Worm (Caenorhabditis elegans) whole organism, L4 larva: ENCODE measurements around the gene K06A9.1.
A peak's percentile ranks its signal among the peaks of the same experiment; 100 is the strongest.

Experiments
- D1046.2 ChIP-seq: fragments of 200-800 bp; sonication (Bioruptor generic); IDR thresholded peaks from 2 replicates; pipeline ENCODE4 v1.3.6; 2022; ENCODE audit warnings: missing genetic modification characterization, missing compliant biosample characterization
- F10B5.3 ChIP-seq: sonication (generic microtip); optimal IDR thresholded peaks from 2 replicates; lab custom pipeline; 2016; ENCODE audit warnings: mild to moderate bottlenecking, missing genetic modification characterization, missing compliant biosample characterization
- F26F4.8 ChIP-seq: fragments of 200-800 bp; sonication (Bioruptor generic); conservative IDR thresholded peaks from 2 replicates; pipeline ENCODE4 v1.3.6; 2022; ENCODE audit warnings: missing genetic modification characterization, missing compliant biosample characterization
- T20F7.1 ChIP-seq: fragments of 200-800 bp; sonication (Bioruptor generic); optimal IDR thresholded peaks from 2 replicates; lab custom pipeline; 2018; ENCODE audit warnings: mild to moderate bottlenecking, missing genetic modification characterization, missing compliant biosample characterization
- aha-1 ChIP-seq: fragments of 150-350 bp; peaks from one replicate; lab custom pipeline; 2014; ENCODE audit warnings: missing biosample characterization, missing genetic modification characterization
- aly-2 ChIP-seq: sonication (generic microtip); optimal IDR thresholded peaks from 2 replicates; lab custom pipeline; 2018; ENCODE audit warnings: missing biosample characterization, missing genetic modification characterization
- ama-1 ChIP-seq: fragments of 150-350 bp; optimal IDR thresholded peaks from 2 replicates; lab custom pipeline; 2014; ENCODE audit warnings: inconsistent platforms, mixed read lengths
- ceh-32 ChIP-seq: sonication (generic microtip); optimal IDR thresholded peaks from 2 replicates; lab custom pipeline; 2016; ENCODE audit warnings: mild to moderate bottlenecking, missing genetic modification characterization, missing compliant biosample characterization; ENCODE audit not compliant: poor library complexity
- ceh-62 ChIP-seq: sonication (generic microtip); optimal IDR thresholded peaks from 2 replicates; lab custom pipeline; 2017; ENCODE audit warnings: missing biosample characterization, missing genetic modification characterization
- ces-1 ChIP-seq: fragments of 150-350 bp; sonication (generic microtip); optimal IDR thresholded peaks from 4 replicates; lab custom pipeline; 2014; ENCODE audit warnings: missing biosample characterization, missing genetic modification reagents, missing genetic modification characterization
- cey-2 ChIP-seq: sonication (generic microtip); optimal IDR thresholded peaks from 3 replicates; lab custom pipeline; 2017; ENCODE audit warnings: missing genetic modification characterization, mild to moderate bottlenecking, missing compliant biosample characterization, antibody characterized with exemption, borderline replicate concordance; ENCODE audit not compliant: insufficient read depth
- daf-16 ChIP-seq, 3 experiments: sonication (generic microtip); optimal IDR thresholded peaks; 2 replicates each; lab custom pipeline; 2016 to 2017; ENCODE audit warnings: missing genetic modification characterization in 3 of 3, missing genetic modification reagents in 3 of 3, mild to moderate bottlenecking in 2 of 3, missing compliant biosample characterization in 2 of 3, missing biosample characterization in 1 of 3, moderate library complexity in 1 of 3
- daf-19 ChIP-seq: fragments of 200-800 bp; sonication (Bioruptor generic); conservative IDR thresholded peaks from 2 replicates; pipeline ENCODE4 v1.3.6; 2022; ENCODE audit warnings: missing genetic modification characterization, missing compliant biosample characterization
- dmd-6 ChIP-seq: fragments of 200-800 bp; sonication (Bioruptor generic); IDR thresholded peaks from 2 replicates; pipeline ENCODE4 v1.3.6; 2022; ENCODE audit warnings: missing genetic modification reagents, missing genetic modification characterization, missing compliant biosample characterization
- dpl-1 ChIP-seq: fragments of 150-350 bp; optimal IDR thresholded peaks from 2 replicates; lab custom pipeline; 2014; ENCODE audit warnings: missing biosample characterization, missing genetic modification reagents, missing genetic modification characterization
- dve-1 ChIP-seq: sonication (generic microtip); optimal IDR thresholded peaks from 2 replicates; lab custom pipeline; 2017; ENCODE audit warnings: antibody characterized with exemption, mild to moderate bottlenecking, missing genetic modification characterization, missing compliant biosample characterization; ENCODE audit not compliant: insufficient read depth
- fos-1 ChIP-seq: fragments of 150-350 bp; optimal IDR thresholded peaks from 2 replicates; lab custom pipeline; 2014; ENCODE audit warnings: missing biosample characterization, missing genetic modification characterization
- hlh-11 ChIP-seq: fragments of 200-800 bp; sonication (Bioruptor generic); optimal IDR thresholded peaks from 2 replicates; lab custom pipeline; 2018; ENCODE audit warnings: mild to moderate bottlenecking, missing genetic modification characterization, missing compliant biosample characterization
- hlh-30 ChIP-seq: sonication (generic microtip); optimal IDR thresholded peaks from 2 replicates; lab custom pipeline; 2017; ENCODE audit warnings: antibody characterized with exemption, mild to moderate bottlenecking, missing genetic modification characterization, missing compliant biosample characterization; ENCODE audit not compliant: insufficient read depth
- hmg-1.1 ChIP-seq: fragments of 200-800 bp; sonication (Bioruptor generic); IDR thresholded peaks from 2 replicates; pipeline ENCODE4 v1.3.6; 2022; ENCODE audit warnings: missing genetic modification reagents, missing genetic modification characterization, missing compliant biosample characterization
- lin-1 ChIP-seq: fragments of 200-800 bp; sonication (Bioruptor generic); IDR thresholded peaks from 2 replicates; pipeline ENCODE4 v1.3.6; 2022; ENCODE audit warnings: missing genetic modification reagents, missing genetic modification characterization, missing compliant biosample characterization
- lir-3 ChIP-seq: sonication (generic microtip); optimal IDR thresholded peaks from 2 replicates; lab custom pipeline; 2016; ENCODE audit warnings: mild to moderate bottlenecking, missing genetic modification characterization, missing compliant biosample characterization
- mdt-29 ChIP-seq: fragments of 200-800 bp; sonication (Bioruptor generic); IDR thresholded peaks from 2 replicates; pipeline ENCODE4 v1.3.6; 2022; ENCODE audit warnings: missing genetic modification reagents, missing genetic modification characterization, missing compliant biosample characterization
- mxl-2 ChIP-seq: fragments of 200-800 bp; sonication (Bioruptor generic); conservative IDR thresholded peaks from 2 replicates; pipeline ENCODE4 v1.3.6; 2022; ENCODE audit warnings: missing genetic modification reagents, missing genetic modification characterization, missing compliant biosample characterization
- nhr-10 ChIP-seq: fragments of 150-350 bp; optimal IDR thresholded peaks from 2 replicates; lab custom pipeline; 2014; ENCODE audit warnings: missing biosample characterization, missing genetic modification characterization
- nhr-28 ChIP-seq: fragments of 150-350 bp; optimal IDR thresholded peaks from 2 replicates; lab custom pipeline; 2014; ENCODE audit warnings: missing biosample characterization, missing genetic modification characterization
- nhr-48 ChIP-seq: sonication (generic microtip); optimal IDR thresholded peaks from 2 replicates; lab custom pipeline; 2016; ENCODE audit warnings: mild to moderate bottlenecking, missing genetic modification characterization, missing compliant biosample characterization
- nhr-77 ChIP-seq: fragments of 150-350 bp; optimal IDR thresholded peaks from 2 replicates; lab custom pipeline; 2014; ENCODE audit warnings: missing biosample characterization, missing genetic modification characterization
- php-3 ChIP-seq: fragments of 200-800 bp; sonication (Bioruptor generic); IDR thresholded peaks from 2 replicates; pipeline ENCODE4 v1.3.6; 2022; ENCODE audit warnings: missing genetic modification reagents, missing genetic modification characterization, missing compliant biosample characterization
- pqm-1 ChIP-seq: sonication (generic microtip); optimal IDR thresholded peaks from 2 replicates; lab custom pipeline; 2017; ENCODE audit warnings: missing biosample characterization, missing genetic modification characterization
- saeg-2 ChIP-seq: fragments of 200-800 bp; sonication (Bioruptor generic); IDR thresholded peaks from 2 replicates; pipeline ENCODE4 v1.3.6; 2022; ENCODE audit warnings: missing genetic modification reagents, missing genetic modification characterization, missing compliant biosample characterization
- sdz-12 ChIP-seq: fragments of 200-800 bp; sonication (Bioruptor generic); optimal IDR thresholded peaks from 2 replicates; lab custom pipeline; 2018; ENCODE audit warnings: mild to moderate bottlenecking, missing genetic modification characterization, missing compliant biosample characterization
- set-16 ChIP-seq: fragments of 200-800 bp; sonication (Bioruptor generic); IDR thresholded peaks from 2 replicates; pipeline ENCODE4 v1.3.6; 2022; ENCODE audit warnings: missing genetic modification reagents, missing genetic modification characterization, missing compliant biosample characterization
- skn-1 ChIP-seq: fragments of 150-350 bp; optimal IDR thresholded peaks from 2 replicates; lab custom pipeline; 2014; ENCODE audit warnings: missing biosample characterization, missing genetic modification characterization
- tag-97 ChIP-seq: fragments of 200-800 bp; sonication (Bioruptor generic); IDR thresholded peaks from 2 replicates; pipeline ENCODE4 v1.3.6; 2022; ENCODE audit warnings: missing genetic modification characterization, missing compliant biosample characterization
- unc-39 ChIP-seq: sonication (generic microtip); optimal IDR thresholded peaks from 2 replicates; lab custom pipeline; 2017; ENCODE audit warnings: missing biosample characterization, missing genetic modification characterization
- vab-7 ChIP-seq: fragments of 200-800 bp; sonication (Bioruptor generic); IDR thresholded peaks from 2 replicates; pipeline ENCODE4 v1.3.6; 2022; ENCODE audit warnings: missing genetic modification reagents, missing genetic modification characterization, missing compliant biosample characterization
- zfp-2 ChIP-seq: sonication (generic microtip); optimal IDR thresholded peaks from 2 replicates; lab custom pipeline; 2016; ENCODE audit warnings: mild to moderate bottlenecking, missing genetic modification characterization, missing compliant biosample characterization

K06A9.1 gene

DNA sequence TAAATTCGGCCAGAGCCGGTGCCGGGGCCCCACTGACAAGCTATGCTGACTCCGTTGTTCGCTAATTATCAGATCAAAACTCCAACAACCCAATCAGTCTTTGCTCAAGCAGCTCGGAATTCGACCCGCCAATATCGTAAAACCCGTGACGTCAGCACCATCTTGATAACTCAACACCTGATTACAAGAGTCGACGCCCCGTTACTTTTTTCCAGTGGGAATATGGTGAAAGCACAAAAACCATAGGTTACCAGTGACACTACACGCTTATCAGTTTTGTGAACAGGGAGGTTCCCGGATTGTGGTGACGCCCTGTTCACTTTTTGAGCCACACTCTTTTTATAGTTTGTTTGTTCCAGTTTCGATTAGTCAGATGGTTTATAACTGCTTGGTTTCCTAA, 6.2 kb upstream of the K06A9.1 start:
- no peak for TF ChIP-seq ama-1 (lab: Kevin White, UChicago)
- peak; percentile 91 for TF ChIP-seq dmd-6 (GFP tag; lab: Robert Waterston, UW)
- TF ChIP-seq pqm-1 (tag; lab: Kevin White, UChicago) = peak; percentile 78
- no peak for TF ChIP-seq nhr-48
- no peak for TF ChIP-seq F26F4.8 (GFP tag; lab: Robert Waterston, UW)
- no peak for TF ChIP-seq ces-1 (GFP tag; lab: Kevin White, UChicago)
- TF ChIP-seq sdz-12 (GFP tag; lab: Kevin White, UChicago) = no peak
- 0 out of 2 replicates have a peak, but pooled peaks have one; percentile 9 for TF ChIP-seq saeg-2 (GFP tag; lab: Robert Waterston, UW)
- TF ChIP-seq vab-7 (GFP tag; lab: Robert Waterston, UW) = no peak
- TF ChIP-seq lin-1 (GFP tag; lab: Robert Waterston, UW) = peak; percentile 53; the same call in 1 of the 2 replicates
- 0 out of 2 replicates have a peak, but pooled peaks have one; percentile 25 for TF ChIP-seq php-3 (GFP tag; lab: Robert Waterston, UW)
- no peak for TF ChIP-seq zfp-2 (tag; lab: Kevin White, UChicago)
- TF ChIP-seq mdt-29 (GFP tag; lab: Robert Waterston, UW) = no peak
- TF ChIP-seq skn-1 = no peak
- TF ChIP-seq nhr-28 (tag; lab: Kevin White, UChicago) = peak; percentile 90
- TF ChIP-seq mxl-2 (GFP tag; lab: Robert Waterston, UW) = no peak
- no peak for TF ChIP-seq unc-39
- peak; percentile 58 for TF ChIP-seq dve-1
- no peak for TF ChIP-seq daf-16 (GFP tag; optimal IDR thresholded peaks at IDR 0.05; lab: Kevin White, UChicago)
- TF ChIP-seq daf-16 (tag; optimal IDR thresholded peaks at IDR 0.05; lab: Kevin White, UChicago) = peak; percentile 50
- TF ChIP-seq F10B5.3 (tag; lab: Kevin White, UChicago) = no peak
- peak; percentile 7 for TF ChIP-seq hlh-30
- no peak for TF ChIP-seq aly-2 (tag; lab: Kevin White, UChicago)
- peak; percentile 40 for TF ChIP-seq nhr-77 (tag; lab: Kevin White, UChicago)
- TF ChIP-seq hlh-11 (tag; lab: Kevin White, UChicago) = peak; percentile 42

DNA sequence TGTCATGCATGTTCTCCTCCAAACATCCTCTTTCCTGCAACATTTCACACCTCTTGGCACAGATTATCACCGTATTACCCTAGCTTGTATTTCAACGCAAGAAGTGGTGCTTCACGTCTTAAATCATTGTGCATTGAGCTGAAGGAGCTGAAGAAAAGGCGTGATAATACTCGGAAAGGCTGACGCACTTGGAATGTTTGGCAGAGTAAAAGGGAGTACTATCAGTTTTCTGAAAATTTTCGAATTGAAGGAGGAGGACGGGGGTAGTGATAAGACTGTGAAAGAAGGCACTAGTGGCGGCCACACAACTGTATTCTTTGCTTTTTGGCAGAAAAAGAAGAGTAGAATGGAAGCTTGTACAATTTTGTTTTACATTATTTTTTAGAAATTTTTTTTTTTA, 3.9 kb upstream of the K06A9.1 start:
- TF ChIP-seq hmg-1.1 (no peak), nhr-28 (tag; lab: Kevin White, UChicago) (peak; percentile 19), pqm-1 (tag; lab: Kevin White, UChicago) (peak; percentile 36), nhr-10 (tag; lab: Kevin White, UChicago) (no peak), aha-1 (tag; lab: Kevin White, UChicago) (peak; percentile 86), lir-3 (tag; lab: Kevin White, UChicago) (no peak), ceh-32 (tag; lab: Kevin White, UChicago) (no peak), ceh-62 (no peak), daf-16 (GFP tag; optimal IDR thresholded peaks at IDR 0.05; lab: Kevin White, UChicago) (no peak), daf-16 (tag; optimal IDR thresholded peaks at IDR 0.05; lab: Kevin White, UChicago) (no peak), hlh-11 (tag; lab: Kevin White, UChicago) (peak; percentile 18), dpl-1 (no peak), daf-19 (GFP tag; lab: Robert Waterston, UW) (no peak), tag-97 (GFP tag; lab: Robert Waterston, UW) (no peak), cey-2 (tag; lab: Kevin White, UChicago) (no peak), fos-1 (tag; lab: Kevin White, UChicago) (no peak), mxl-2 (GFP tag; lab: Robert Waterston, UW) (no peak), T20F7.1 (GFP tag; lab: Kevin White, UChicago) (no peak)

DNA sequence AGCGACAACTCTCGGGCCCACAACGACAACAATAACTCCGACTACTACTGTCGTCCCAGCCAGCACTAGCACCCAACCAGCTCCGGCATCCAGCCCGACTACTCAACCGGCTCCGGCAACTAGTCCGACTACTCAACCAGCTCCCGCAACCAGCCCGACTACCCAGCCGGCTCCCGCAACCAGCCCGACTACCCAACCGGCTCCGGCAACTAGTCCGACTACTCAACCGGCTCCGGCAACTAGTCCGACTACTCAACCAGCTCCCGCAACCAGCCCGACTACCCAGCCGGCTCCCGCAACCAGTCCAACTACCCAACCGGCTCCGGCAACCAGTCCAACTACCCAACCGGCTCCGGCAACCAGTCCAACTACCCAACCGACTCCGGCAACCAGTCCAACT, 1.2 kb downstream of the K06A9.1 start:
- TF ChIP-seq set-16 (GFP tag; lab: Robert Waterston, UW) = peak; percentile 92
- 0 out of 2 replicates have a peak, but pooled peaks have one; percentile 39 for TF ChIP-seq D1046.2 (GFP tag; lab: Robert Waterston, UW)
- TF ChIP-seq F26F4.8 (GFP tag; lab: Robert Waterston, UW) = 0 out of 2 replicates have a peak, but pooled peaks have one; percentile 35
